Worm (Caenorhabditis elegans) whole organism, L3 larva: ENCODE results near the gene arf-1.

Source experiments
- ZK546.5 ChIP-seq: sonication (generic microtip); optimal IDR thresholded peaks from 2 replicates; lab custom pipeline; 2017; ENCODE audit warnings: missing biosample characterization, missing genetic modification characterization
- ama-1 ChIP-seq: fragments of 150-350 bp; optimal IDR thresholded peaks from 2 replicates; lab custom pipeline; 2018
- egl-5 ChIP-seq: fragments of 150-350 bp; optimal IDR thresholded peaks from 2 replicates; lab custom pipeline; 2017; ENCODE audit warnings: missing biosample characterization, missing genetic modification reagents, missing genetic modification characterization, inconsistent platforms
- fkh-10 ChIP-seq: sonication (generic microtip); optimal IDR thresholded peaks from 2 replicates; lab custom pipeline; 2017; ENCODE audit warnings: missing biosample characterization, missing genetic modification reagents, missing genetic modification characterization
- fos-1 ChIP-seq: fragments of 150-350 bp; optimal IDR thresholded peaks from 2 replicates; lab custom pipeline; 2014; ENCODE audit warnings: missing biosample characterization, missing genetic modification characterization
- nhr-12 ChIP-seq: fragments of 150-350 bp; optimal IDR thresholded peaks from 2 replicates; lab custom pipeline; 2014; ENCODE audit warnings: missing biosample characterization, missing genetic modification characterization
- nhr-23 ChIP-seq: fragments of 150-350 bp; optimal IDR thresholded peaks from 2 replicates; lab custom pipeline; 2014; ENCODE audit warnings: missing biosample characterization, missing genetic modification reagents, missing genetic modification characterization
- nhr-28 ChIP-seq: fragments of 150-350 bp; optimal IDR thresholded peaks from 2 replicates; lab custom pipeline; 2014; ENCODE audit warnings: missing biosample characterization, missing genetic modification characterization
- nhr-67 ChIP-seq: fragments of 150-350 bp; optimal IDR thresholded peaks from 2 replicates; lab custom pipeline; 2014; ENCODE audit warnings: missing biosample characterization, missing genetic modification characterization
- unc-62 ChIP-seq: fragments of 150-350 bp; sonication (generic microtip); optimal IDR thresholded peaks from 4 replicates; lab custom pipeline; 2014; ENCODE audit warnings: missing biosample characterization, missing genetic modification reagents, missing genetic modification characterization
- ztf-11 ChIP-seq: fragments of 150-350 bp; optimal IDR thresholded peaks from 2 replicates; lab custom pipeline; 2014; ENCODE audit warnings: missing biosample characterization, missing genetic modification characterization

ce11 chrIII:5692690-5693089, 22.0 kb upstream of the arf-1 start, which contains the start of the genes abi-1 and arle-14:
- TF ChIP-seq nhr-67 (tag; lab: Kevin White, UChicago), result no peak
- no peak for TF ChIP-seq ama-1
- TF ChIP-seq ztf-11, result no peak
- TF ChIP-seq fkh-10 (GFP tag; lab: Kevin White, UChicago), result no peak
- no peak for TF ChIP-seq fos-1 (tag; lab: Kevin White, UChicago)
- no peak for TF ChIP-seq unc-62 (GFP tag; lab: Kevin White, UChicago)
- TF ChIP-seq nhr-23 (tag; lab: Kevin White, UChicago), result no peak
- TF ChIP-seq egl-5 (tag; lab: Kevin White, UChicago), result no peak
- no peak for TF ChIP-seq nhr-28
- TF ChIP-seq ZK546.5 (tag; lab: Kevin White, UChicago), result no peak
- no peak for TF ChIP-seq nhr-12 (tag; lab: Kevin White, UChicago)
